Worm (Caenorhabditis elegans): ENCODE data around the gene skp-1.

DNA sequence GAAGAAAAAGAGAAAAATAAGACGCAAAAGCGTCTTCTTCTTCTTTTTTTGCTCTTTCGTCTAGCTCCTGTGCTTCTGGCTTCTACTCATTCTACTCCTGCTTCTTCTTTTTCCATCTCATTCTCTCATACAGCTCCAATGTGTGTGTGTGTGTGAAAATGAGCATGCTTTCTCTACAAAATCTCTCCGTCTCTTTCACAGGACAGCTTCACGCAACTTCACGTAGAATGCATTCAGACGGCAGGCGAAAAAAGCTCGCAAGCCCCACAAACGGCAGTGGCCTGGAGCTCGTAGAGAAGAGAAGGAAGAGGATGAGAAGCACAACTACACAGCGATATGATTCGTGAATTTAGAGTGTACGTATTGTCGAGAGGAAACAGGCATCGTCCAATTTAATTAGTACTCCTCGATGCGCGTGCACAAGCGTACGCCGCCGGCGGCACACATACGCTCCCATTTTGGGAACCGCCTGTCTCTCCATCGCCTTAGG lies 3.9 kb upstream of the skp-1 start:
- TF ChIP-seq nhr-28 (tag; optimal IDR thresholded peaks at IDR 0.05): no peak
- no peak for TF ChIP-seq snpc-4 (tag; optimal IDR thresholded peaks at IDR 0.05)
- peak; percentile 48 for TF ChIP-seq unc-120 (tag; optimal IDR thresholded peaks at IDR 0.05; ENCODE audit: poor library complexity, severe bottlenecking)
- TF ChIP-seq unc-62 (GFP tag; optimal IDR thresholded peaks at IDR 0.05): no peak
- TF ChIP-seq unc-39 (tag; optimal IDR thresholded peaks at IDR 0.05): no peak
- no peak for TF ChIP-seq flh-1 (GFP tag; optimal IDR thresholded peaks at IDR 0.05)
- TF ChIP-seq sptf-1 (tag; optimal IDR thresholded peaks at IDR 0.05): no peak
- TF ChIP-seq mep-1 (tag; optimal IDR thresholded peaks at IDR 0.05): peak; percentile 0
- no peak for TF ChIP-seq lsy-2 (tag; optimal IDR thresholded peaks at IDR 0.05)
- no peak for TF ChIP-seq elt-3 (tag; optimal IDR thresholded peaks at IDR 0.05)
- TF ChIP-seq nhr-76 (tag; optimal IDR thresholded peaks at IDR 0.05): no peak
- TF ChIP-seq lin-13 (tag; optimal IDR thresholded peaks at IDR 0.05): no peak

Measured in whole organism, mixed stage, embryonic.